Fruit fly (Drosophila melanogaster) S2 (cell line): ENCODE results near the gene Gr89a.

Experiments
- CG8478 ChIP-seq: fragments of >200 bp; optimal IDR thresholded peaks from 2 replicates; lab custom pipeline; 2018
- CTCF ChIP-seq, 2 experiments: fragments of >200 bp; optimal IDR thresholded peaks; 2 replicates each; lab custom pipeline; 2018

Gr89a gene

DNA sequence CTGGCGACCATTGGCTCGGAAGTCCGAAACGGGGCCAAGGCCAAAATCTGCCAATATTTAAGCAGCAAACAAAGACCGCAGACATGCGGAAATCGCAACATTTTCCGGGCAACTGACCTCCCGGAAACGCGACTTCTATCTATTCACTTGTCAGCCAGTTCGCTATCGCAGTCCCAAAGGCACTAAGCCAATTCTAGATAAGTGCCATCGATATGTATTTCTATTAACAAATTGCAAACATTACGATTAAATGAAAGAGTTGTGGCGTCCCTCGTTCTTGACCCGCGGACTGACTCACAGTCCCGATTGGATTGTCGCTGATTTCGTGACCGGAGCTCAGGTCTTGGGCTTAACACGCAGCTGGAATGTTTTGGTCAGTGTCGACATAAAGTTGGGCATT, at the start of gene Gr89a:
Gene Gr89a, minus strand, starts transcription at position 101 of the 400 bp plus-strand sequence.
- no peak for TF ChIP-seq CG8478 (lab: Kevin White, UChicago)
- TF ChIP-seq CTCF (optimal IDR thresholded peaks at IDR 0.05; lab: Kevin White, UChicago): no peak

DNA sequence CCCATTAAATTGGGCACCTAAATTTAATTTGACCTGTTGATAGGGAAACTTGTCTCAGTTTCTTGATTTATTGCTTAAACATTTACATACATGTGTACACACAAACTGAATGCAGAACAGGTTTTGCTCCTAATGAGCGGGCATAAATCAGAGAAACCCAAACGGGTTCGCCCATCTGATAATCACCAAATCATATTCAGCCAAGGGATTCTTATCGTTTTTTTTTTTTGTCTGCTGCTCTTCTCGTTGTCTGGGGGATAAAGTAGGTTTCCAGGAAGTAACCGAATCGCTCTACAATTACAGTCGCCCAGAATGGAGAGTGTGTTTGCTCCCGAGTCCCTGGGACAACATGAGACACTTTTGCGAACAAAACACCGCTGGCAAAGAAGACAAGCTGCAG, 46.9 kb upstream of the Gr89a start:
- TF ChIP-seq CTCF (optimal IDR thresholded peaks at IDR 0.05; lab: Kevin White, UChicago) (no peak), CG8478 (lab: Kevin White, UChicago) (no peak)

DNA sequence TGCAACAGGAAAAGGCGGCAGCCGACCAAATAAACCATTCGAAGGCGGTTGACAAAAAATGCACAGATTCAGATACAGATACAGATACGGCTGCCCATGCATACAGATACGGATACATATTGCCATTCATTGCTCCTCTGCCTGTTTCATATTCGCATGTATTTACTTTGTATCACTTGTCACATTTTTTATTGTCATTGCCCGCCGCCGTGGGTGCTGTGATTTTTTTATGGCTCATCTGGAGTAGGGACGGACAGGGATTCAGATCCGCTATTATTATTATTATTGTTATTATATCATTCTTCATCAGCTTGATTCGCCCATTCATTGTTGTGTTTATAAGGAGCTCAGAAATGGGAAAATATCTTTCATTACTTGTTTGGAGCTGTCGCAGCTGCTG, 43.8 kb upstream of the Gr89a start:
- TF ChIP-seq CTCF (optimal IDR thresholded peaks at IDR 0.05; lab: Kevin White, UChicago): no peak
- TF ChIP-seq CG8478 (lab: Kevin White, UChicago): no peak

DNA sequence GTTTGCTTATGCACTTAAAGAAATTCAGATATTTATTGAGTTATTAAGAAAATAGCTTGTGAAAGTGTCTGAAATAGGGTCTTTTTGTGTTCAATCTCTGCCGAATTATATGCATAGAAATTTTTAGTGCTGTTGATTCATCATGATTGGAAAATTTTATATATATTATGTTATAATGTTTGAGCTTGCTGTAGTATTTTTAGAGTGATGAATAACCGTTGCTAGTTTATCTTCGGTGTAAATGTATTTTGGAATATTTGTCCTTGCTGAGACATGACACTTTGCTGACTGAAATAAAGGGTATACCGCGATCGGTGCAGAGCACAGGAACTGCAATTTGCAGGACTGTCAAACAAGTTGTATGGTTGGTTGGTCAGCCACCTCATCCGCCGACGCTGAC, 43.2 kb upstream of the Gr89a start:
- TF ChIP-seq CG8478 (lab: Kevin White, UChicago) (no peak), CTCF (optimal IDR thresholded peaks at IDR 0.05; lab: Kevin White, UChicago) (no peak)

DNA sequence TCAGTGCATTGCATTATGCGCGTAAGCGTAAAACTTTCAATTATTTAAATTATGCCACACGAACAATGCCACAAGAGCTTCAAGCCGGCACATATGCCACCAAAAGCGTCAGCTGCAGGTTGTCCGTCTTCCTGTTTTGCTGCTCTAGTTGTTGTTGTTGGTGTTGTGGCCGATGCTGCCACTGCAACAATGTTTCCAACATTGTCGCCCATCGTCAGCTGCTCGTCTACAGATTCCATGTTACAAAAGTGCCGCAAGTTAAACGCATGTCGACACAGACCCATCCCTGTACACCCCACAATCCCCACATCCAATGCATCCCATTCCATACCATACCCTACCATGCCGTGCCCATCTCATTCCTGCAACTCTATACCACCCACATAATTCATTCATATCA, 42.5 kb upstream of the Gr89a start:
- TF ChIP-seq CTCF (optimal IDR thresholded peaks at IDR 0.05; lab: Kevin White, UChicago): no peak
- TF ChIP-seq CG8478 (lab: Kevin White, UChicago): no peak

DNA sequence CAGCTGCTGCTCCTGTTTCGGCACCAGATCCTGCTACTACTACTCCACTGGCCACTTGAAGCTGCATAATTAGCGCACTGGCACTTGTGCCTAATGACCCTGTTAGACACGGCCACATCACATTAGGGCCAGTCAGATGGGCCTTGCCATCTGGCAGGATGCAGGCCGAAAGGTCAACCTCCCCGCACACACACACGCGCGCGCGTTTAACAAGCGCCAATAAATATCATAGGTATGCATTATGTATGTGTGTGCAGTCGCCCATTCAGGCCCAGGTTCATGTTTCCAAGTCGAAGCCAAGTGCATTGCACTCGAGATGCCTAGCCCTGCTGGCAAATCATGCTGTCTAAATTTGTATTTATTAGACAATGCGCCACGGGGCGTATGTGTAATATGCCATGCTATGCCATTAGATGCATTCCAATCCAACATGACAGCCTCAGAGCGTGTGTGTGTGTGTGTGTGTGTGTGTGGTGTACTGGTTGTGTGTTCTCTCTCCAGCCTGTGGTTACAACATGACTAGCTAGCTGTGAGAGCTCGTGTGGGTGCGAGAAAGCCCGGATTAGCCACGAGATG, 40.2 kb upstream of the Gr89a start:
- no peak for TF ChIP-seq CG8478 (lab: Kevin White, UChicago)
- TF ChIP-seq CTCF (optimal IDR thresholded peaks at IDR 0.05; lab: Kevin White, UChicago): no peak

DNA sequence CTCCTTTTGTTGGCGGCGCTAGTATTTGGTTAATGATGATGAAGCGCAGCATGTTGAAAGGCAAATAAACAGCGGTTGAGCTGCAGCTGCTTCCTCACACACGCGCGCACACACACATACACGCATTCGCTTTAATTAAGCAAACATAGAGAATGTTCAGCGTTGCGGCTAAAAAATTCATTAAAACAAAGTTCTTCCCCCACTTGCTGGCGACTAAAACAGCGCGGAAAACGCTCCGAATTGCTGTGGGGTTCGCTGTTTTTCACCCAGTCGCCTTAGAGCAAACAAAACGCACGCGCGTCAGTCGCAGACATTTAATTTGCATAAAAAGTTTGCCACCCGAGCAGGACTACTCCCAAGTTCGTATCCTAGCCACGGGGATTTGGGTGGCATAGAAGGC, 38.5 kb upstream of the Gr89a start:
- TF ChIP-seq CTCF (optimal IDR thresholded peaks at IDR 0.05; lab: Kevin White, UChicago) (no peak), CG8478 (lab: Kevin White, UChicago) (no peak)

DNA sequence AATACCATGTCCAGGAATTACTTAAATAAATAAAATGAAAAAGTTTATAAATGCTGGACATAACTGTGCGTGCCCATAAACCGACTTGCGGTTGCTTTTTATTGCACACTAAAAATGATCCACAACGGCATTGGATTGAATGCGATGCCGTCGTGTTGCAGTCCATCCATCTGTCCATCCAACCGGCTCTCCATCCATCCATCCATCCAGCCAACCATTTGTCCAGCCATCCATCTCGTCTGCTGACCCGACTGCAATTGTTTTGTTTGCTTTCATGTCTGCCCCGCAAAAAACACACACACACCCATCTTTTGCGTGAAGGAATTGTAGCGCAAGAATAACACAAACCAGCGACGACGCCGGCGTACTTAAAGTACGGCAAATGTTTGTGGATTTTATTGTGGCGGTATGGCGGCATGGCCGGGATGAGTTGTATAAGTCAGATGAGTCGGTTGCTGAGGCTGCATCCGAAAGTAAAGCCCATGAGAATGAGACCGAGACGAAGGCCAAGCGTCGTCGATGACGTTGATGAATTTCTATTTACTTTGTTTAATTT, 35.1 kb upstream of the Gr89a start:
- TF ChIP-seq CG8478 (lab: Kevin White, UChicago) (no peak), CTCF (optimal IDR thresholded peaks at IDR 0.05; lab: Kevin White, UChicago) (no peak)

DNA sequence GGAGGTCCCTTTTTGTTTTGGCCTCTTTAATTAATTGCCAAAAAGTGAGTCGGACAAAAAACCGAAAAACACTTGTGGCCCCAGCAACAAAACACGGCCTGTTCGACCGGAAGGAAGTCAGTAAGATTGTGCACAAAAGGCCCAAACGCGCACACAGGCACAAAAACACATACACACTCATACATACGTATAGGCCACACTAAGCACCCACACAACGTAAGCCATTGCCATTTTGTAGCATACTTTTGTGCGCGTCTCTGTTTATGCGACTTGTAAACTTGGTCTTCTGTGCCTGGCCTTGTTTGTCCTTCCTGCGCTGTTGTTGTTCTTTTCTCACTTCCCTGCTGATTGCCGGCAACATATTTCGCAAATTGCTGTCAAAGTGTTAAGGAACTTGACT, 31.7 kb upstream of the Gr89a start:
- TF ChIP-seq CTCF (optimal IDR thresholded peaks at IDR 0.05; lab: Kevin White, UChicago) (no peak), CG8478 (lab: Kevin White, UChicago) (no peak)

DNA sequence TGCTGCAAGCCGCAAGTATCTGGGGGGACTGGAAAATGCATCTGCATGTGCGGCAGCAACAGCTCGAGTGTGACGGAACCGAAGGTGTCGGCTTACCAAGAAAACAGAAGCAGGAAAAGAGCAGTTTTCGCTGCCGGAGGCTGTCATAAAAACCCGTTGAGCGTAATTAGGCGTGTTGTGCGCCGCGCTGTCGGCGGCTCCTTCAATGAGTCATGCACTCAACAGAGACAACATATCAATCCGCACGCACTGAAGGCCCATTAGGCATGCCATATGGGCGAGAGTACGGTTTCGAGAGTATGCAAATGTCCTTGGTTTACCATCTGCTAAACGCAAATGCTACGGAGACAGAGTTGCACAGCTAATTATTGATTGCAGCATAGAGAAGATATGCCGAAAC, 29.7 kb upstream of the Gr89a start:
- TF ChIP-seq CTCF (optimal IDR thresholded peaks at IDR 0.05; lab: Kevin White, UChicago): no peak
- no peak for TF ChIP-seq CG8478 (lab: Kevin White, UChicago)

DNA sequence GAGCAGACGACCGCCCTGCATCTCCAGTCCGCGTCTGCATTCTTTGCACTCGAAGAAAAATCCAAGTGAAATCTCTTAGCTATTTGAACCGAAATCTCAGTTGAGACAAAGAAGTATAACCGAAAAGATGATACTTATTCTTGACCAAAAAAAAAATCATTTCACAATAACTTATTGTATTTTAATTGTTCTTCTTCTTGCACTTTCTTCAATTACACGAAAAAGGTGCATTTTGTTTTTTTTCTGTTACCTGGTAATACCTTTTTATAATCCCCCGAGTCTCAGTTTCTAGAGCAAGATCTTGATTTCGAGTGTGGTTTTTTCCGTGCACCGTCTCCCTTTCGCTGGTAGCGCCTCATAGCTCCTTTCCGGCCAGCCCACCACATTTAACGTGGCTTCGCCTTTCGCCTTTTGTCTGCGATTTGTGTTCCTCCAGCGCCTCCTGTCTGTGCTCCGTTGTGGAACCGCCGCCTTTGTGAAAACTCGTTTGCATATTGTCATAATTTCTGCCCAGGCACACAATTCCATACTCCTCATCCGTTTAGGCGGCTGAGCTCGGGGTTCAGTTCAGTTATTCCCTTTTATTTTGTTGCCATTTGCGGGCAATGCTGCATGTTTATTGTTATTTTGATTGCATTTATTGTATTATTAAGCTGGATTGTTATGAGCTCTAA, 28.1 kb upstream of the Gr89a start:
- TF ChIP-seq CTCF (optimal IDR thresholded peaks at IDR 0.05; lab: Kevin White, UChicago): no peak
- no peak for TF ChIP-seq CG8478 (lab: Kevin White, UChicago)

DNA sequence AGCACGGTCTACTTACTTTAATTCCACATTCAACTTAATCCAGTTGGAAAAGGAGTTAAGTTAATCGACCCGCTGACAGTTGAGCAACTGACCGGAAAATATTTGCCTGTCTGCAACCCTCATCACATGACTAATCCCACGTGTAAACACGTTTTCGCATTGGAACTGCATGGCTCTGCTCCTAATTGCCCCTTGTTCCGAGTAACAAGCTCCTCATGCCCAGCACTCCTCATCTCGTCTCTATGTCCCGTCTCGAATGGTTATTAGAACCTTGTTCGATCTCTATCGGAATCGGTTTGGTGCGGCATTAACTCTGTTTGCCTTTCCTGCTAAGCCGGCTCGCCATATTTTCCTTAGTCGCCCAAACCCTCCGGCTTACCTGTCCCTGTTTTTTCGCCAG, 27.5 kb upstream of the Gr89a start:
- no peak for TF ChIP-seq CTCF (optimal IDR thresholded peaks at IDR 0.05; lab: Kevin White, UChicago)
- no peak for TF ChIP-seq CG8478 (lab: Kevin White, UChicago)

DNA sequence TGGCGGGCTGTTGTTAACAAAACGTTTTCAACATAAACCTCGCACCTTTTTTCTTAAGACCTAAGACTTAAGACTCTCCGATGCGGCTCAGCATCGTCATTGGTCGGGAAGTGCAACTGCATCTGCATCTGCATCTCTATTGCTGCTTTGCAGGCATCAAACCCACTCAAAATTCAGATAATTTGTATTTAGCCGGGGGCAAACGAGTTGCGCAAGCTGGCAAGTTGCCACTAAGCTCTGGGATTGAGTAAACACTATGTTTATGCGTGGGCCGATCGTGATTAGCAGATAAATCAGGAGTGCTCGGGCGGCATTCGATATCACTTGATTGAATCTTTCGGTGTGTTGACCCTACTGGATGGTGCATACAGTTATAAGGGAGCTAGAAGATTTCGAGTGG, 26.8 kb upstream of the Gr89a start:
- TF ChIP-seq CTCF (optimal IDR thresholded peaks at IDR 0.05; lab: Kevin White, UChicago) (no peak), CG8478 (lab: Kevin White, UChicago) (no peak)

DNA sequence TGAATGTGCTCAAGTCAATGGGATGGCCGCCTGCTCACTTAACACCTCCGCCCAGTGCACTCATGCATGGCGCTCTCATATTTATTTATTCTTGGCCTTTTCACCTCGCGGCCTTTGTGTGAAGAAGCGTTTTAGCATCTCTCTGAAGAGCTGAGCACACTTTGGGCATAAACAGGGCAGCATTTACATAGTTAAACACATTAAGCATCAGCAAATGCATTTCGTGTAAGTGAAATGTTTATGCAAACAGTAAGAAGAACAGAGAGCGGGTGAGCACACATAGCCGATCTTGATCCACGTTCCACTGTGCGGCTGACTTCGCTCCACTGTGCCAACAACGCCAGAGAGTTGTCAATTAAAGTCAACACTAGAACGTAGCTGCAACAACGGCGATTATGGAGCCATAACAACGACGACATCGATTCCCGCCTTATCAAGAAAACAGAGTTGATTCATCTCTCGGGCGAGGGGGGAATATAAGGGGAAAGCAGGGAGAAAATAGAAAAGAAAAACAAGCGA, 25.9 kb upstream of the Gr89a start:
- no peak for TF ChIP-seq CG8478 (lab: Kevin White, UChicago)
- TF ChIP-seq CTCF (optimal IDR thresholded peaks at IDR 0.05; lab: Kevin White, UChicago): no peak

DNA sequence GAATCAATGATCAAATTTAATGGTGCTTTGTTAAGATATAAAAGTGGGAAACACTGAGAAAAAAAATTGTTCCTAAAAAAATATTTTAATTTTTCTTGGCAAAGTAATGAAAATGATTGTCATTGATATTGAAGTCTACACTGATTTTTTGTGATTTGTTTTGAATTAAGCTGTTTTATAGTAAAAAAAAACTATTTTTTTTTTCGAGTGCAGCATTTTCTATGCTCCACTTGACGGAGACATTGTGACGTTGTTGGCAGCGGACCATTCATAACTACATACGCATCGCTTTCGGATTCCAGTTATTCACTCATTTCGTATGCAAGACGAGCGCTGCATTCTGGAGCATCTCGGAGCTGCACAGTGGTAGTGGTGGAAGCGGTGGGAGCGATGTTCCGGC, 25.4 kb upstream of the Gr89a start:
- TF ChIP-seq CTCF (optimal IDR thresholded peaks at IDR 0.05; lab: Kevin White, UChicago) (no peak), CG8478 (lab: Kevin White, UChicago) (no peak)
